Worm (Caenorhabditis elegans) whole organism, L4/young adult: ENCODE measurements around the gene F47G9.4.

Experiments
- W03F9.2 ChIP-seq: fragments of 150-350 bp; optimal IDR thresholded peaks from 2 replicates; lab custom pipeline; 2014; ENCODE audit warnings: missing biosample characterization, missing genetic modification characterization
- dao-5 ChIP-seq: sonication (generic microtip); optimal IDR thresholded peaks from 2 replicates; lab custom pipeline; 2016; ENCODE audit warnings: missing genotype, missing genetic modification characterization, moderate library complexity, missing compliant biosample characterization
- him-1 ChIP-seq: sonication (generic microtip); optimal IDR thresholded peaks from 2 replicates; lab custom pipeline; 2016; ENCODE audit warnings: missing genotype, missing genetic modification reagents, missing genetic modification characterization, missing compliant biosample characterization

The F47G9.4 gene

DNA sequence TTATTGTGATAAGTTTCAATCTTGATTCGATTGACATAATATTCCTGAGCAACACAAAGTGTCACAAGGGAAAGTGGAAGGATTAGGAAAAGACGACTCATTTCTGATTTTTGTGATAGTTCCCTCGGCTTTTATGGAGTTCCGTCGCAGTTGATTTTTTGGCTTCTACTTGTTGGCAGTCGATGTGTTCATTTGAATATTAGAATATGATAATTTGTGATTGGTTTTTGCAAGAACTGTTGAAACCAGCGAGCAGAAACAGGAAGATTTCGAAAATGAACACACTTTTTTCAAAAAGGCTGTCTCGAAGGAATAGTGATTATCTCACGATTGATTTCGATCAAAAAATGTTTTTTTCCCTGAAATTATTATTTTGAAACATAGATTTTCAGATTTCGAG is 12.6 kb upstream of the F47G9.4 start, which contains the start of gene T02E9.6:
Gene T02E9.6 (minus strand): TSS at position 101 of the 400 bp plus-strand sequence.
- TF ChIP-seq dao-5 (tag; lab: Kevin White, UChicago) (no peak), W03F9.2 (no peak), him-1 (tag; lab: Kevin White, UChicago) (no peak)

DNA sequence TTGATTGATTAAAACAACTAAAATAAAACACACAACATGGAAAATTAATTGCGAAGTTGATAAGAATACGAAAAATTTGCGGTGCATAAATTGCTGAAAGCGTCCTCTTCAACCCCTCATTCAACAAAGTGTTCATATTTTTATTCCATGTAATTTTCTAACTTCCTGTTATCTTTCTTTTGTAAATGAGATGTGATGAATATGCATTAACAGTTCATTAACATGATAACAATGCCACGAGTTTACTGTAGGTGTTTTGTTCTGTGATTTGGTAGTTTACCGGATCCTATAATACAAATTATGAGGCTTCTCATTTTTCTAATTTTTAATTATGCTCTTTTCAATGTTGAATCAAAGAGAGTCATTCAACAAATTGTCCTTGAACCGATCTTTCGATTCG is 7.5 kb upstream of the F47G9.4 start, which contains the start of gene F47G9.6:
Gene F47G9.6 (plus strand): TSS at position 301 of the 400 bp plus-strand sequence.
- TF ChIP-seq dao-5 (tag; lab: Kevin White, UChicago) (no peak), him-1 (tag; lab: Kevin White, UChicago) (no peak), W03F9.2 (no peak)

DNA sequence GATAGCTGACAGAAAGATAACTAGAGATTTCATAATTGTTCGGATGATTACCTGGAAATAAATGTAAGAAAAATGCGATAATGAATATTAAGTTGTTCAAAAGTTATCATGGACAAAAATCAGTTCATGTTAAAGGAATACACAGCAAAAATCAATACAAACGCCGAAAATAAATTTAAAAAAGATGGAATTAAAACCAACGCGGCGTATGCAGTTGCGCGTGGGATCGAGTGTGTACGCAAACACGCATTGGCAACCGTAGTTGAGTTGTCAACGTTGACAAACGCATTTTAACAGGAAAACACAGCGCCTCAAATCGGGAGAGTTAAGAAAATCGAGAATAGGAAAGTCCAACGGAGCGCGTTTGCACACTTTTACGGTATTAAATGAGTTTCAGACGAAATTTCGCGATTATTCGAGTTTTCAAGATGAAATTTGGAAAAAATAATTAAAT is 5.3 kb upstream of the F47G9.4 start, which contains the start of gene tmed-10:
Gene tmed-10 (minus strand): TSS at position 51 of the 454 bp plus-strand sequence.
- TF ChIP-seq dao-5 (tag; lab: Kevin White, UChicago) (no peak), W03F9.2 (peak; percentile 77)

DNA sequence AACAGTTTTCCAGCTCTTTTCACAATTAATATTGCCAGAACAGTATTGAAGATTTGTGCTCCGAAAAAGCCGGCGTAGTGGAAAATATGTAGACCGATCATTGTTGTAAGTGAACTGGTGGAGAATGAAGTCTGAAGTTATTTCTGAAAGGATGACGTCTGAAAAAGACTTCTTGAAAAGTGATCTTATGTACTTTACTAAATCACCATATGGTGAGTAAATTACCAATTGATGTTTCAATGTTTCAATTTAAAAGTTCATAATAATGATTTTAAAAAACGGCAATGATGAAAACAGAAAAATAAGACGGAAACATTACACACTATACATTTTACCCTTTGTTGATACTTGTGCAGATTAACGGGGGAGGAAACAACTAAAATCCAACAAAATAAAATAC is 2.1 kb upstream of the F47G9.4 start, which contains the start of gene str-141:
Gene str-141 (minus strand): TSS at position 101 of the 400 bp plus-strand sequence.
- TF ChIP-seq dao-5 (tag; lab: Kevin White, UChicago) (no peak), him-1 (tag; lab: Kevin White, UChicago) (no peak), W03F9.2 (no peak)

DNA sequence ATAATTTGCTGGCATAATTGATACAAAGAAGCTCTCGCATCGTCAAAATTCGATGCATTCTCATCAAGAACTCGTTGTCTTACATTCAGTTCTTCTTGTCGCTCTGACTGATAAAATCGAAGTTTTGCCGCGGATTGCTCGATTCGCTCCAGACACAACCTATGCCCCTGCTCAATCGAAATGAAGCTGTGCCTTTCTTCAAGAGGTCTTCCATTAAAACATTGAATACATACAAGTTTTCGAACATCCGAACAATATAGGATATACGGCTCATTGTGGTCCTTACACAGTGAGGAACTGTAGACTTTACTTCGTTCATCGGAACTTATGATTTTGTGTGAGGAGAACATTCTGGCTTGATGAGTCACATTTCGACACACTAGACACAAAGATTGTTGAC is 756 bp downstream of the F47G9.4 start:
- TF ChIP-seq dao-5 (tag; lab: Kevin White, UChicago) (no peak), him-1 (tag; lab: Kevin White, UChicago) (no peak), W03F9.2 (no peak)

DNA sequence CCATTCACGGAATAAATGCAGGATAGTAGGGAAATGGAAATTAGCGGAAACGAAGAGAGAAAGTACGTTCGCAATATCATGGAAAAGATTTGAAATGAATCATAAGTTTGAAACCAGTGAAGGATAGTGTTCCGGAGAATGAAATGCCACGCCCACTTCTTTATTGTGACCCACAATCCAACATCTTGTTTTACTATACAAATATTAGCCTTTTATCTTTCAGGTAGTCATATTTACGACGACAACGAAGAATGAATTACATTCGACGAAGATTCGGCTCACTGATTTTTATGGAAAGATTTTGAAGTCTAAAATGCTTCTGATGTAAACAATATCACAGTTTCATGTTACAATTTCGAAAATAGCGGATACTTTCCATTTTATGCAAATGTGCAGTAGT is 4.8 kb downstream of the F47G9.4 start, which contains the start of gene cutl-18:
Gene cutl-18 (minus strand): TSS at position 101 of the 400 bp plus-strand sequence.
- no peak for TF ChIP-seq W03F9.2
- no peak for TF ChIP-seq dao-5 (tag; lab: Kevin White, UChicago)
- no peak for TF ChIP-seq him-1 (tag; lab: Kevin White, UChicago)

DNA sequence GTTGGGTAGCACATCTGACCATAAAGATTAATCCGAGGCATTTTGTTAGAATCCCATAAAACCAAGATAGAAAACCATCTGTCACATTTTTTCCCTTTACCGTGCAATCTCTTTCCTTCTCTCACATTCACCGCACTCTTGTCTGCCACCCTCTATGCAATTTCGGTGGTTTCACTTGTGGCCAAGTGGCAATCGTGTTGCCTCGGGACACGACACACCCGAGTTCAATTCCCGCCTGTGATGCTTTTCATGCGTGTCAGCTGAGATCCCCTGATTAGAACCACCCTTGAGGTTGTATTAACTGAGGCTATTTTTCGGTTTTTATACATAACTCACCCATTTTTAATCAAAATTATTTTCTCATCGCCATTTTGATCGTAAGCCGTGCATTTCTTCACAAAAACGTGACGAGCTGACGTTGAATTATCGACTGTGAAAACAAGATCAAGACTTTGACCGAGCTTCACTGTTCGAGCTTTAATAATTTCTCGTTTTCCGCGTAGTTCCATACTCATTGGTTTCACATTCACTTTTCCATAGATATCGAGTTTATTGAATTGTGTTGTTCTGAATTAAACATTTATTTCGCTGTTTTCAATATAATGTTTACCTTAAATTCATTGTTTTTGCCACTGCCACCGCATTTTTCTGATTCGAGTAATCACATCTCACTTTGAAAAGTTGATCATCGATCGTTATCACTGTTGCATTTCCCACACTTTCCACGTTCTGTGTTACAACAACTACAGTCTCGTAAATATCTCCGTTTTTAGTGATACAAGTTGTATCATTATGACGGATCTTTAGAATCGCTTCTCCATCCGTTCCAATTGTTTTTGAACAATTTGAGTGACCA is 7.4 kb downstream of the F47G9.4 start:
- peak; percentile 78 for TF ChIP-seq W03F9.2
- TF ChIP-seq dao-5 (tag; lab: Kevin White, UChicago): peak; percentile 96
- TF ChIP-seq him-1 (tag; lab: Kevin White, UChicago): peak; percentile 37

DNA sequence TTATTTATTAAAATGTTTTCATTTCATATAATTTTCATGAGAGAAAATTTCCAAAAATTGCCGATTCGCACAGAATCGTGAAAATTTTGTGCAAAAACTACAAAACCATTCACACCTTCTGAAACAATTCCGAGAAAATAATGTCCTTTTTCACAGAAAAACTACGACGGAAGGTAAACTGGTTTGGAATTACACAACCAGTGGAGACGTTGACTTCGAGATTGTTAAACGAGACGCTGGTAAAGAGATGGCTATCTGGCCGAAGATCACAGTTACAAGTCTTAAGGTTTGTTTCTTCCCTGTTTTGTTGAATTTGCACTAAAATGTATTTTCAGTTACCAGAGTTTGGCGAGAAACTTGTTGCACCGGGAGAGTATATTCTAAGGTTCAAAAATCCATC is 8.7 kb downstream of the F47G9.4 start:
- TF ChIP-seq dao-5 (tag; lab: Kevin White, UChicago) (no peak), W03F9.2 (no peak), him-1 (tag; lab: Kevin White, UChicago) (no peak)

ce11 chrV:11311013-11311472 is 10.6 kb downstream of the F47G9.4 start, which contains the start of gene T03F7.7:
TSS of gene T03F7.7 (plus strand) at chrV:11311422.
- TF ChIP-seq W03F9.2 (no peak), dao-5 (tag; lab: Kevin White, UChicago) (no peak), him-1 (tag; lab: Kevin White, UChicago) (no peak)

ce11 chrV:11308915-11309314 is 12.7 kb downstream of the F47G9.4 start:
- no peak for TF ChIP-seq dao-5 (tag; lab: Kevin White, UChicago)
- TF ChIP-seq W03F9.2: no peak
- no peak for TF ChIP-seq him-1 (tag; lab: Kevin White, UChicago)

- TF ChIP-seq him-1 (tag; lab: Kevin White, UChicago) (no peak), W03F9.2 (no peak), dao-5 (tag; lab: Kevin White, UChicago) (no peak)
Measured at ce11 chrV:11308346-11308745, 13.3 kb downstream of the F47G9.4 start, which contains the start of gene snf-11. TSS of gene snf-11 (minus strand) at chrV:11308446.

DNA sequence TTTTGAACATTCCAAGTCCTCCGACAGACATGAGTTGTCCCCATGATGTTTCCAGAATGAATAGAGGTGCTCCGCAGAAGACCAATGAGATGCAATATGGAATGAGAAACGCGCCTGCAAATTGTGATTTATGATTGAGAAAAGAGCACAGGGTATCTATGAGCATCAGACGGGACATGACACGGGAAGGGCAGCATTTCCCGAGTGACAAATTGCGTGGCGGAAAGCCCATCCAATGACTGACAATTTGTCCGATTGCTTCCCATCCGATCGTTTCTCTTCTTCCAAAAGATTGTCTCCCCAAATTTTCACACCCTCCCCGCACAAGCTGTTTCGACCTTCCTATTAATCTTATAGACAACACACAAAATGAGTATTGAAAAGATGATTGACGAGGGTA is 13.8 kb downstream of the F47G9.4 start:
- TF ChIP-seq him-1 (tag; lab: Kevin White, UChicago) (no peak), W03F9.2 (no peak), dao-5 (tag; lab: Kevin White, UChicago) (no peak)

DNA sequence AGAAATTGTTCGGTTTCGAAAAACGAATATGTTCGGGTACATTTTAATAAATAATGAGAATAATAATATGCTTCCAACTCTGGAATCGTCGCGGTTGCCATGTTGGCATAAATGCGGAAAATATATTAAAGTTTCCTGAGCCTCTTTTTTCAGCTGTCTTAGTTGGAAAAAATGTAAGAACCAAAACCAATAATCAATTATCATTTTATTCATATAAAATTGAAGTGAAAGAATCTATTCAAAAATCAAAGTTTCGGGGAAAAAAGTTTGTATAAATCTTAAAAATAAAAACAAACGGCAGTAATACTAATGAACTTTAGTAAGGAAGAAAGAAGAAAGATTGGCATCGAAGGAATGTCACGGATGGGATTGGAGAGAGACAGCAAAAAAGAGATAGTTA is 16.7 kb downstream of the F47G9.4 start, which contains the start of gene srh-45:
Gene srh-45 (minus strand): TSS at position 101 of the 400 bp plus-strand sequence.
- no peak for TF ChIP-seq him-1 (tag; lab: Kevin White, UChicago)
- no peak for TF ChIP-seq W03F9.2
- TF ChIP-seq dao-5 (tag; lab: Kevin White, UChicago): no peak

DNA sequence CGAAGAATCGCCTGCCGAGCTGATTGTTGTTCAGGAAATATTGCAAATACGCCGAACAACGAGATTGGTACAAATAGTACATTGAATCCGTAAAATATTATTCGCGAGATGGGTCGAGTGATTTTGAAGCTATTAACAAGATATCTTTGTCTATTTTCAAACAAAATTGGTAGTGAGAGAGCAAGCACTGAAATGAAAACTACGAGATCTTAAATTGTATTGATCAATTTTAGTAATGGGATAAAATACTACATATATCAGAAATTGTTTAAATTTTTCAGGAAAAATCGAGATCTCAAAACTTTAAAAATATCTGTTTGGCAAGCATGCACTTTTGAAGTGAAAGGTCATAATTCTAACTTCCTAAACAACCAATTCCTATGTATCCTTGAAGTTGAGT is 17.4 kb downstream of the F47G9.4 start:
- TF ChIP-seq dao-5 (tag; lab: Kevin White, UChicago): no peak
- no peak for TF ChIP-seq him-1 (tag; lab: Kevin White, UChicago)
- no peak for TF ChIP-seq W03F9.2
